Fruit fly (Drosophila melanogaster) whole organism, embryonic: Measurements from ENCODE around the gene RpS5b.
A peak's percentile ranks its signal among the peaks of the same experiment; 100 is the strongest.

ENCODE experiments used
- C15 ChIP-seq: fragments of 200-800 bp; sonication (Bioruptor generic); IDR thresholded peaks from 3 replicates; pipeline ENCODE4 v1.3.6; 2022; ENCODE audit warnings: missing biosample characterization, missing genetic modification characterization
- CG10462 ChIP-seq: fragments of 200-800 bp; sonication (Bioruptor generic); optimal IDR thresholded peaks from 2 replicates; lab custom pipeline; 2016; ENCODE audit warnings: missing biosample characterization, missing genetic modification characterization
- CG10543 ChIP-seq: fragments of 200-800 bp; sonication (Bioruptor generic); optimal IDR thresholded peaks from 3 replicates; lab custom pipeline; 2017; ENCODE audit warnings: missing biosample characterization, mild to moderate bottlenecking, missing genetic modification characterization, moderate library complexity
- CG10565 ChIP-seq: fragments of 200-800 bp; sonication (Bioruptor generic); optimal IDR thresholded peaks from 3 replicates; lab custom pipeline; 2016; ENCODE audit warnings: missing biosample characterization, mild to moderate bottlenecking, missing genetic modification characterization
- CG12155 ChIP-seq: fragments of 200-800 bp; sonication (Bioruptor generic); optimal IDR thresholded peaks from 3 replicates; lab custom pipeline; 2016; ENCODE audit warnings: missing biosample characterization, missing genetic modification characterization
- CG12769 ChIP-seq: fragments of 200-800 bp; sonication (Bioruptor generic); optimal IDR thresholded peaks from 2 replicates; lab custom pipeline; 2019; ENCODE audit warnings: missing biosample characterization, mild to moderate bottlenecking, missing genetic modification characterization, moderate library complexity
- CG14710 ChIP-seq: fragments of 200-800 bp; sonication (Bioruptor generic); optimal IDR thresholded peaks from 3 replicates; lab custom pipeline; 2019; ENCODE audit warnings: missing biosample characterization, mild to moderate bottlenecking, missing genetic modification characterization, moderate library complexity
- CG15269 ChIP-seq: fragments of 200-800 bp; sonication (Bioruptor generic); optimal IDR thresholded peaks from 2 replicates; lab custom pipeline; 2018; ENCODE audit warnings: missing biosample characterization, mild to moderate bottlenecking, missing genetic modification characterization, moderate library complexity
- CG2116 ChIP-seq: fragments of 200-800 bp; sonication (Bioruptor generic); optimal IDR thresholded peaks from 3 replicates; lab custom pipeline; 2018; ENCODE audit warnings: missing biosample characterization, mild to moderate bottlenecking, missing genetic modification characterization
- CG2120 ChIP-seq: fragments of 200-800 bp; sonication (Bioruptor generic); optimal IDR thresholded peaks from 3 replicates; lab custom pipeline; 2016; ENCODE audit warnings: missing biosample characterization, missing genetic modification characterization
- CG2202 ChIP-seq: fragments of 200-800 bp; sonication (Bioruptor generic); optimal IDR thresholded peaks from 2 replicates; lab custom pipeline; 2018; ENCODE audit warnings: missing biosample characterization, mild to moderate bottlenecking, missing genetic modification characterization
- CG2712 ChIP-seq: fragments of 200-800 bp; optimal IDR thresholded peaks from 3 replicates; lab custom pipeline; 2019; ENCODE audit warnings: missing biosample characterization, mild to moderate bottlenecking, missing genetic modification characterization, moderate library complexity
- CG31388 ChIP-seq: fragments of 200-800 bp; sonication (Bioruptor generic); optimal IDR thresholded peaks from 2 replicates; lab custom pipeline; 2016; ENCODE audit warnings: missing biosample characterization, missing genetic modification characterization
- CG31441 ChIP-seq: fragments of 200-800 bp; sonication (Bioruptor generic); IDR thresholded peaks from 2 replicates; pipeline ENCODE4 v1.3.6; 2022; ENCODE audit warnings: missing biosample characterization, missing genetic modification characterization
- CG3407 ChIP-seq: fragments of 200-800 bp; sonication (Bioruptor generic); optimal IDR thresholded peaks from 2 replicates; lab custom pipeline; 2018; ENCODE audit warnings: missing biosample characterization, mild to moderate bottlenecking, missing genetic modification characterization
- CG5180 ChIP-seq: fragments of 200-800 bp; sonication (Bioruptor generic); optimal IDR thresholded peaks from 3 replicates; lab custom pipeline; 2017; ENCODE audit warnings: missing biosample characterization, missing genetic modification characterization, mild to moderate bottlenecking, moderate library complexity, missing genetic modification reagents
- CG6254 ChIP-seq: fragments of 200-800 bp; sonication (Bioruptor generic); optimal IDR thresholded peaks from 3 replicates; lab custom pipeline; 2017; ENCODE audit warnings: mild to moderate bottlenecking, missing biosample characterization, missing genetic modification reagents, missing genetic modification characterization
- CG7928 ChIP-seq: fragments of 200-800 bp; sonication (Bioruptor generic); optimal IDR thresholded peaks from 2 replicates; lab custom pipeline; 2017; ENCODE audit warnings: missing biosample characterization, mild to moderate bottlenecking, missing genetic modification characterization
- CG7963 ChIP-seq: fragments of 200-800 bp; sonication (Bioruptor generic); IDR thresholded peaks from 3 replicates; pipeline ENCODE4 v1.3.6; 2022; ENCODE audit warnings: missing biosample characterization, missing genetic modification characterization; ENCODE audit not compliant: partially characterized antibody
- CG8281 ChIP-seq: fragments of 200-800 bp; sonication (Bioruptor generic); optimal IDR thresholded peaks from 2 replicates; lab custom pipeline; 2018; ENCODE audit warnings: missing biosample characterization, mild to moderate bottlenecking, missing genetic modification characterization, moderate library complexity
- CHES-1-like ChIP-seq: fragments of 200-800 bp; sonication (Bioruptor generic); optimal IDR thresholded peaks from 2 replicates; lab custom pipeline; 2016; ENCODE audit warnings: missing biosample characterization, missing genetic modification characterization
- D19A ChIP-seq: fragments of 200-800 bp; optimal IDR thresholded peaks from 3 replicates; lab custom pipeline; 2019; ENCODE audit warnings: missing biosample characterization, mild to moderate bottlenecking, missing genetic modification characterization, moderate library complexity
- Dbx ChIP-seq: fragments of 200-800 bp; sonication (Bioruptor generic); IDR thresholded peaks from 3 replicates; pipeline ENCODE4 v1.3.6; 2022; ENCODE audit warnings: missing biosample characterization, missing genetic modification characterization
- Ets97D ChIP-seq: fragments of 200-800 bp; sonication (Bioruptor generic); optimal IDR thresholded peaks from 3 replicates; lab custom pipeline; 2016; ENCODE audit warnings: missing biosample characterization, missing genetic modification characterization
- H15 ChIP-seq: fragments of 200-800 bp; sonication (Bioruptor generic); IDR thresholded peaks from 3 replicates; pipeline ENCODE4 v1.3.6; 2022; ENCODE audit warnings: missing biosample characterization, missing genetic modification characterization
- Hand ChIP-seq: fragments of 200-800 bp; sonication (Bioruptor generic); optimal IDR thresholded peaks from 2 replicates; lab custom pipeline; 2017; ENCODE audit warnings: mild to moderate bottlenecking, missing biosample characterization, missing genetic modification reagents, missing genetic modification characterization
- Hmr ChIP-seq: fragments of 200-800 bp; sonication (Bioruptor generic); optimal IDR thresholded peaks from 3 replicates; lab custom pipeline; 2017; ENCODE audit warnings: mild to moderate bottlenecking, missing biosample characterization, missing genetic modification reagents, missing genetic modification characterization
- Lhr ChIP-seq: fragments of 200-800 bp; sonication (Bioruptor generic); optimal IDR thresholded peaks from 3 replicates; lab custom pipeline; 2017; ENCODE audit warnings: mild to moderate bottlenecking, missing biosample characterization, missing genetic modification reagents, missing genetic modification characterization
- MBD-R2 ChIP-seq: fragments of 200-800 bp; sonication (Bioruptor generic); IDR thresholded peaks from 2 replicates; pipeline ENCODE4 v1.3.6; 2022; ENCODE audit warnings: missing biosample characterization, missing genetic modification characterization
- MTF-1 ChIP-seq: fragments of 200-800 bp; sonication (Bioruptor generic); optimal IDR thresholded peaks from 2 replicates; lab custom pipeline; 2018; ENCODE audit warnings: missing biosample characterization, mild to moderate bottlenecking, missing genetic modification characterization, borderline replicate concordance
- Neu2 ChIP-seq: fragments of 200-800 bp; sonication (Bioruptor generic); optimal IDR thresholded peaks from 3 replicates; lab custom pipeline; 2016; ENCODE audit warnings: missing biosample characterization, missing genetic modification characterization, borderline replicate concordance
- Ptx1 ChIP-seq: fragments of 200-800 bp; sonication (Bioruptor generic); IDR thresholded peaks from 2 replicates; pipeline ENCODE4 v1.3.6; 2022; ENCODE audit warnings: missing biosample characterization, missing genetic modification characterization
- Scr ChIP-seq: fragments of 200-800 bp; sonication (Bioruptor generic); IDR thresholded peaks from 2 replicates; pipeline ENCODE4 v1.3.6; 2022; ENCODE audit warnings: missing biosample characterization, missing genetic modification characterization; ENCODE audit not compliant: partially characterized antibody
- Sin3A ChIP-seq: fragments of >200 bp; optimal IDR thresholded peaks from 2 replicates; lab custom pipeline; 2018
- Spps ChIP-seq: fragments of 200-800 bp; sonication (Bioruptor generic); optimal IDR thresholded peaks from 2 replicates; lab custom pipeline; 2018; ENCODE audit warnings: missing biosample characterization, mild to moderate bottlenecking, missing genetic modification characterization
- ci ChIP-seq: fragments of 200-800 bp; sonication (Bioruptor generic); IDR thresholded peaks from 3 replicates; pipeline ENCODE4 v1.3.6; 2022; ENCODE audit warnings: missing biosample characterization, missing genetic modification characterization
- da ChIP-seq: fragments of 200-800 bp; sonication (Bioruptor generic); optimal IDR thresholded peaks from 2 replicates; lab custom pipeline; 2016; ENCODE audit warnings: missing biosample characterization, missing genetic modification characterization
- dmrt11E ChIP-seq: fragments of 200-800 bp; sonication (Bioruptor generic); optimal IDR thresholded peaks from 3 replicates; lab custom pipeline; 2018; ENCODE audit warnings: missing biosample characterization, mild to moderate bottlenecking, missing genetic modification characterization, moderate library complexity
- esg ChIP-seq: fragments of 200-800 bp; sonication (Bioruptor generic); conservative IDR thresholded peaks from 2 replicates; pipeline ENCODE4 v1.3.6; 2022; ENCODE audit warnings: missing biosample characterization, missing genetic modification characterization
- gcm2 ChIP-seq: fragments of 200-800 bp; sonication (Bioruptor generic); optimal IDR thresholded peaks from 2 replicates; lab custom pipeline; 2016; ENCODE audit warnings: missing biosample characterization, missing genetic modification characterization
- lola ChIP-seq, 3 experiments: fragments of >200 bp in 2 of 3; fragments of 200-800 bp in 1 of 3; sonication (Bioruptor generic) in 1 of 3; optimal IDR thresholded peaks; 2 replicates each; lab custom pipeline; 2017 to 2019; ENCODE audit warnings: missing biosample characterization in 3 of 3, missing genetic modification characterization in 3 of 3, mild to moderate bottlenecking in 1 of 3, moderate library complexity in 1 of 3
- mld ChIP-seq: fragments of 200-800 bp; sonication (Bioruptor generic); IDR thresholded peaks from 3 replicates; pipeline ENCODE4 v1.3.6; 2022; ENCODE audit warnings: missing biosample characterization, missing genetic modification characterization; ENCODE audit not compliant: partially characterized antibody
- pita ChIP-seq: fragments of 200-800 bp; sonication (Bioruptor generic); optimal IDR thresholded peaks from 2 replicates; lab custom pipeline; 2017; ENCODE audit warnings: missing biosample characterization, mild to moderate bottlenecking, missing genetic modification characterization
- prd ChIP-seq, 3 experiments: fragments of >200 bp in 2 of 3; fragments of 200-800 bp in 1 of 3; sonication (Bioruptor generic) in 1 of 3; optimal IDR thresholded peaks in 2 of 3; IDR thresholded peaks in 1 of 3; 2 replicates in 2 of 3; 3 replicates in 1 of 3; pipeline versions ENCODE4 v1.3.6 to Lab custom; 2017 to 2022; ENCODE audit warnings: missing biosample characterization in 1 of 3, missing genetic modification characterization in 1 of 3
- sna ChIP-seq: fragments of 200-800 bp; sonication (Bioruptor generic); IDR thresholded peaks from 2 replicates; pipeline ENCODE4 v1.3.6; 2022; ENCODE audit warnings: missing biosample characterization, missing genetic modification characterization; ENCODE audit not compliant: partially characterized antibody
- stwl ChIP-seq: fragments of 200-800 bp; sonication (Bioruptor generic); optimal IDR thresholded peaks from 3 replicates; lab custom pipeline; 2018; ENCODE audit warnings: missing biosample characterization, mild to moderate bottlenecking, missing genetic modification characterization, moderate library complexity
- tio ChIP-seq: fragments of 200-800 bp; sonication (Bioruptor generic); optimal IDR thresholded peaks from 2 replicates; lab custom pipeline; 2017; ENCODE audit warnings: missing biosample characterization, missing genetic modification characterization, inconsistent platforms
- zf30C ChIP-seq: fragments of 200-800 bp; sonication (Bioruptor generic); optimal IDR thresholded peaks from 3 replicates; lab custom pipeline; 2018; ENCODE audit warnings: missing biosample characterization, mild to moderate bottlenecking, missing genetic modification characterization
- zfh2 ChIP-seq: fragments of 200-800 bp; sonication (Bioruptor generic); optimal IDR thresholded peaks from 2 replicates; lab custom pipeline; 2016; ENCODE audit warnings: missing biosample characterization, missing genetic modification characterization

The RpS5b gene

dm6 chr3R:14879207-14879863, 22.0 kb downstream of the RpS5b start, which contains the start of gene CG3631 (continued):
- TF ChIP-seq Dbx (GFP tag; lab: Robert Waterston, UW) (no peak), CG2116 (peak; percentile 30), gcm2 (GFP tag; lab: Kevin White, UChicago) (no peak), MBD-R2 (GFP tag; lab: Robert Waterston, UW) (peak; percentile 89), Hmr (GFP tag; lab: Kevin White, UChicago) (peak; percentile 20), ci (no peak), CG7928 (GFP tag; lab: Kevin White, UChicago) (peak; percentile 96), CG10462 (GFP tag; lab: Kevin White, UChicago) (no peak), esg (GFP tag; lab: Robert Waterston, UW) (no peak), CG3407 (GFP tag; lab: Kevin White, UChicago) (no peak), Lhr (GFP tag; lab: Kevin White, UChicago) (no peak), CG12155 (GFP tag; lab: Kevin White, UChicago) (no peak), Neu2 (GFP tag; lab: Kevin White, UChicago) (no peak), H15 (GFP tag; lab: Robert Waterston, UW) (no peak), prd (optimal IDR thresholded peaks at IDR 0.05; lab: Kevin White, UChicago) (no peak), prd (GFP tag; IDR thresholded peaks at IDR 0.05; lab: Robert Waterston, UW) (no peak), Ptx1 (GFP tag; lab: Robert Waterston, UW) (no peak), CG7963 (GFP tag; lab: Robert Waterston, UW) (no peak), C15 (GFP tag; lab: Robert Waterston, UW) (no peak), Scr (GFP tag; lab: Robert Waterston, UW) (no peak), Spps (no peak), CG15269 (tag; lab: Kevin White, UChicago) (no peak), CG6254 (GFP tag; lab: Kevin White, UChicago) (no peak), CG14710 (tag; lab: Kevin White, UChicago) (peak; percentile 44), CG2712 (tag; lab: Kevin White, UChicago) (no peak), CG12769 (tag; lab: Kevin White, UChicago) (no peak), CG2120 (GFP tag; lab: Kevin White, UChicago) (no peak), tio (no peak), mld (GFP tag; lab: Robert Waterston, UW) (0 out of 3 replicates have a peak, but pooled peaks have one; percentile 6), CG5180 (GFP tag; lab: Kevin White, UChicago) (no peak), sna (GFP tag; lab: Robert Waterston, UW) (0 out of 2 replicates have a peak, but pooled peaks have one; percentile 14), Ets97D (GFP tag; lab: Kevin White, UChicago) (peak; percentile 29), Hand (no peak), zfh2 (GFP tag; lab: Kevin White, UChicago) (no peak), CG31388 (GFP tag; lab: Kevin White, UChicago) (no peak), CG31441 (no peak), D19A (tag; lab: Kevin White, UChicago) (no peak), pita (no peak), zf30C (GFP tag; lab: Kevin White, UChicago) (peak; percentile 39), Sin3A (peak; percentile 52), CG2202 (tag; lab: Kevin White, UChicago) (no peak), stwl (peak; percentile 44), lola (GFP tag; optimal IDR thresholded peaks at IDR 0.05; lab: Kevin White, UChicago) (no peak), da (GFP tag; lab: Kevin White, UChicago) (no peak), CHES-1-like (GFP tag; lab: Kevin White, UChicago) (peak; percentile 55), MTF-1 (GFP tag; lab: Kevin White, UChicago) (no peak), CG10543 (GFP tag; lab: Kevin White, UChicago) (no peak), CG8281 (tag; lab: Kevin White, UChicago) (no peak), CG10565 (GFP tag; lab: Kevin White, UChicago) (no peak), dmrt11E (tag; lab: Kevin White, UChicago) (no peak)
